Worm (Caenorhabditis elegans) whole organism, midembryonic: ENCODE results near the gene AH6.17.

Experiments used
- klf-2 ChIP-seq: fragments of 200-800 bp; sonication (Bioruptor generic); conservative IDR thresholded peaks from 2 replicates; pipeline ENCODE4 v1.3.6; 2022; ENCODE audit warnings: missing genetic modification reagents, missing genetic modification characterization, missing compliant biosample characterization
- ztf-23 ChIP-seq: fragments of 200-800 bp; sonication (Bioruptor generic); IDR thresholded peaks from 2 replicates; pipeline ENCODE4 v1.3.6; 2022; ENCODE audit warnings: missing genetic modification reagents, missing genetic modification characterization, missing compliant biosample characterization
- ztf-29 ChIP-seq: fragments of 200-800 bp; sonication (Bioruptor generic); IDR thresholded peaks from 2 replicates; pipeline ENCODE4 v1.3.6; 2022; ENCODE audit warnings: missing genetic modification reagents, missing genetic modification characterization, missing compliant biosample characterization

DNA sequence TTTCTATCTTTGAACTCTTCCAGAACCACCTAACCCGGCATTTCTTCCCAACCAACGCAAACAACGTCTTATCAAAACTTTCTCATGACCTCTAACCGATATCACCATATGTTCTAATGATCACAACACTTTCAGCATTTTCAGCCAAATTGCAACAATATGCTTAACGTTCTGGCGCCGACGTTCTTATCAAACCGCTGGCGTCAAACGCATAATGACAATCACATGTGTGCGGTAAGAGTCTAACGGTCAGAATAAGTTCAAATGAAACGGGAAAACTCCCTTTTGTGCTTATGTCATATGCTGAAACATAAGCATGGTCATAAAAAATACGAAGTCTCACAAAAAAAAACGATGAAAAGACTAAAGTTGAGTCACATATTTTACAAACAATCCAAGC, 22.0 kb upstream of the AH6.17 start:
- TF ChIP-seq ztf-29 (GFP tag; lab: Robert Waterston, UW), result no peak
- no peak for TF ChIP-seq ztf-23
- no peak for TF ChIP-seq klf-2 (GFP tag; lab: Robert Waterston, UW)
